Fruit fly (Drosophila melanogaster): Measurements from ENCODE around the gene MSAmiP.

MSAmiP gene

DNA sequence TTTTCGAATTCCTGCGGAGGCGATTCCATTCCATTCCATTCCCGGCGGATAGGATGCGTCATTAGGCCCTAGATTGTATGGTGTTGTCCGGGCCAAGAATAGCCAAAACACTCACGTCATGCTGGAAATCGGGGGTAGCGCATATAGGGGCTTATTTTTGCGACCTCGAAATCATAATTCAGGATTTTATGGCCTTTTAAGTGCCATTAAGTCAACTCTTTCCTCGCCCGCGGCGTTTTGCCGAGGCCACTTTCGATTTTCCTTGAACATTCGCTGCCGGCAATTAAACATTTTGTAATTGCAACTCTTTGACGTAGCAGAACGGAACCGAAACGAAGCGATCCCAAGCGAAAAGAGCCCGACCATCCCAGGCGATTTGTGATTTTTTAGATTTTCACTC, 36.4 kb downstream of the MSAmiP start:
- TF ChIP-seq Hr96 (GFP tag; optimal IDR thresholded peaks at IDR 0.05) (no peak), cnc (optimal IDR thresholded peaks at IDR 0.05) (no peak), ovo (GFP tag; optimal IDR thresholded peaks at IDR 0.05) (no peak), CG7101 (tag; optimal IDR thresholded peaks at IDR 0.05) (no peak), Clk (GFP tag; optimal IDR thresholded peaks at IDR 0.05) (no peak), cic (GFP tag; optimal IDR thresholded peaks at IDR 0.05) (no peak)

dm6 chr3R:16857029-16858027, 38.8 kb downstream of the MSAmiP start:
- TF ChIP-seq CG11617 (GFP tag; optimal IDR thresholded peaks at IDR 0.05) (no peak), CG12768 (GFP tag; optimal IDR thresholded peaks at IDR 0.05) (no peak), bab1 (GFP tag; optimal IDR thresholded peaks at IDR 0.05) (no peak), toe (GFP tag; optimal IDR thresholded peaks at IDR 0.05) (no peak), pad (GFP tag; optimal IDR thresholded peaks at IDR 0.05) (no peak), Clk (GFP tag; optimal IDR thresholded peaks at IDR 0.05) (no peak), CG7101 (tag; optimal IDR thresholded peaks at IDR 0.05) (no peak), CG14711 (tag; optimal IDR thresholded peaks at IDR 0.05) (no peak), CG5204 (GFP tag; optimal IDR thresholded peaks at IDR 0.05) (no peak), Hr96 (GFP tag; optimal IDR thresholded peaks at IDR 0.05) (no peak), CG33017 (tag; optimal IDR thresholded peaks at IDR 0.05) (no peak), kay (GFP tag; ENCODE audit: borderline replicate concordance) (no peak), tj (GFP tag; optimal IDR thresholded peaks at IDR 0.05) (no peak), CG1620 (GFP tag; optimal IDR thresholded peaks at IDR 0.05) (no peak), CG7045 (GFP tag; optimal IDR thresholded peaks at IDR 0.05) (no peak), Mnt (GFP tag; optimal IDR thresholded peaks at IDR 0.05) (no peak), cnc (optimal IDR thresholded peaks at IDR 0.05) (no peak), cic (GFP tag; optimal IDR thresholded peaks at IDR 0.05) (no peak), ovo (GFP tag; optimal IDR thresholded peaks at IDR 0.05) (no peak), Crg-1 (GFP tag; optimal IDR thresholded peaks at IDR 0.05) (no peak)

DNA sequence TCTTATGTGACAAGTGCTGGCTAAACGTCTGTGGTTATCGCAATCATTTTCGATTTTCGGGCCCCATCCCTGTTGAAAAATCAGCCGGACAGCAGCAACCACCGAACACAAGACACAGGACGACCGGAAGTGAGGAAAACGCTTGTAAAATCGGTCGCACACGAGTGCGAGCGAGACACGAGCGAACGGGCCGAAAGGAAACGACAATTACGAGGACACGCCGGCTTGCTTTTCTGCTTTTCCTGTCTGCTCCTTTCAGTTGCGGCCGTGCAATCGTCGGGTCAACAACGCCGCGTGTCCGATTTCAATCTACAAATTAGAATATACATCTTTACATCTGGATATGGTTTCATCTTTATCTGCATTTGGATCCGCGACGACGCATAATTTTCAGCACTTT, 40.2 kb downstream of the MSAmiP start:
- TF ChIP-seq Hr96 (GFP tag; optimal IDR thresholded peaks at IDR 0.05) (no peak), Mnt (GFP tag; optimal IDR thresholded peaks at IDR 0.05) (no peak), cic (GFP tag; optimal IDR thresholded peaks at IDR 0.05) (no peak), CG7101 (tag; optimal IDR thresholded peaks at IDR 0.05) (no peak), toe (GFP tag; optimal IDR thresholded peaks at IDR 0.05) (no peak), bab1 (GFP tag; optimal IDR thresholded peaks at IDR 0.05) (no peak), CG11617 (GFP tag; optimal IDR thresholded peaks at IDR 0.05) (no peak), pad (GFP tag; optimal IDR thresholded peaks at IDR 0.05) (no peak), CG5204 (GFP tag; optimal IDR thresholded peaks at IDR 0.05) (no peak), CG12768 (GFP tag; optimal IDR thresholded peaks at IDR 0.05) (no peak), tj (GFP tag; optimal IDR thresholded peaks at IDR 0.05) (no peak), Crg-1 (GFP tag; optimal IDR thresholded peaks at IDR 0.05) (no peak), Clk (GFP tag; optimal IDR thresholded peaks at IDR 0.05) (no peak), CG1620 (GFP tag; optimal IDR thresholded peaks at IDR 0.05) (no peak), CG7045 (GFP tag; optimal IDR thresholded peaks at IDR 0.05) (no peak), ovo (GFP tag; optimal IDR thresholded peaks at IDR 0.05) (no peak), CG33017 (tag; optimal IDR thresholded peaks at IDR 0.05) (no peak), kay (GFP tag; ENCODE audit: borderline replicate concordance) (no peak), CG14711 (tag; optimal IDR thresholded peaks at IDR 0.05) (no peak)

DNA sequence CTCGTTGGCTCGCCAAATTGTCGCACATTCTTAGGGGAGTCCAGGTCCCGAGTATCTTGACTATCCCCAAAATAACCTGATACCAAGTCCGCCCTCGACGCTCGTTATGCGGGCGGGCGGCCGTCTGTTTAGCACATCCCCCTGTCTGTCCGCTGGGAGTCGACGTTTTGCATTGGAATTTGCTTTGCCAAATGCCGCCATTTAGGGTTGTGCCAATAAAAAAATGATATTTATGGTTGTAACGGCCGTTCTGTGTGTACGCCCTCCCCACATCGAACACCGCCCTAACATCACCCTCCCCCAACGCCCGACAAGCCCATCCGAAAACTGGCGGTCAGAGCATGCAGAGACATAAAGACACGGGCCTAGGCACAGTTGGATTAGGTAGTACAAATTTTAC, 41.6 kb downstream of the MSAmiP start:
- TF ChIP-seq kay (GFP tag; ENCODE audit: borderline replicate concordance) (no peak), CG33017 (tag; optimal IDR thresholded peaks at IDR 0.05) (no peak), CG1620 (GFP tag; optimal IDR thresholded peaks at IDR 0.05) (no peak), toe (GFP tag; optimal IDR thresholded peaks at IDR 0.05) (no peak), CG7045 (GFP tag; optimal IDR thresholded peaks at IDR 0.05) (no peak), CG5204 (GFP tag; optimal IDR thresholded peaks at IDR 0.05) (no peak), CG12768 (GFP tag; optimal IDR thresholded peaks at IDR 0.05) (no peak), Crg-1 (GFP tag; optimal IDR thresholded peaks at IDR 0.05) (no peak), CG11617 (GFP tag; optimal IDR thresholded peaks at IDR 0.05) (no peak)

DNA sequence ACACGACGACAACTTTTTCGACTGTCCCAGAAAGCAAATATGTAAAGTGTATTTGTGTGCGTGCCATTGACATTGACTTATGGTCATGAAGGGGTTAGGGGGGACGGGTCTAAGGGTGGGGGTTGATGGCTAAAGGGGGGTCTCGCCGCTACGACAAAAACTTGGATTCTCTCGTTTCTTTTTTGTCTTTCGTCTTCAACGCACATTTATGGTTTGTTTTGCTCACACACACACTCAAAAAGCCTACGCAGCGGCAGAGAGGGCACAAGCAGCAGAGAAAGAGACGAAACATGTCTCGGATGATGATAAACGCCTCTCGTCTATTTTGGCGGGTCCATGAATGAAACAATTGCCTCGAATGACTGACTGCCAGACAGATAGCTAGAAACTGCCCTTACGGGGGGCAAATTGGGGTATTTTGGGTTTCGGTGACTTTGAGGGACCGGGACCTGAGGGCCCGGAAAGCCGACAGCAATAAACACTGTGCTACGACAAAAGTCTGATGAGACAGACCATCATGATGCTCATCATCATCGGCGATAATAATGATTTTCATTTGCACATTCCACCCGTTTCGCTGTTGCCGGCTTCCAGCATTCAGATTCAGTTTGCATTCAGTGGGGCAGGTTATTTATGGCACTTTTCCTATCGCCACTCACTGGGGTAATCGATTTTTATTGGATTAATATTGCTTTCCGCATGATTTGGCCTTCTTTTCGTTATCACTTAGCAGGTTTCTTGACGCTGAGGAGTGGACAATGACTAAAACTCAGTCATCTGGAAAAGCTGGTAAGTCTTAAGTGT, 45.2 kb downstream of the MSAmiP start:
- TF ChIP-seq CG1620 (GFP tag; optimal IDR thresholded peaks at IDR 0.05) (no peak), CG14711 (tag; optimal IDR thresholded peaks at IDR 0.05) (no peak), CG12768 (GFP tag; optimal IDR thresholded peaks at IDR 0.05) (no peak), CG7101 (tag; optimal IDR thresholded peaks at IDR 0.05) (no peak), Crg-1 (GFP tag; optimal IDR thresholded peaks at IDR 0.05) (no peak), CG5204 (GFP tag; optimal IDR thresholded peaks at IDR 0.05) (no peak), kay (GFP tag; ENCODE audit: borderline replicate concordance) (no peak), bab1 (GFP tag; optimal IDR thresholded peaks at IDR 0.05) (no peak), CG33017 (tag; optimal IDR thresholded peaks at IDR 0.05) (no peak), tj (GFP tag; optimal IDR thresholded peaks at IDR 0.05) (no peak), cic (GFP tag; optimal IDR thresholded peaks at IDR 0.05) (no peak), Mnt (GFP tag; optimal IDR thresholded peaks at IDR 0.05) (no peak), CG11617 (GFP tag; optimal IDR thresholded peaks at IDR 0.05) (no peak), Hr96 (GFP tag; optimal IDR thresholded peaks at IDR 0.05) (no peak), pad (GFP tag; optimal IDR thresholded peaks at IDR 0.05) (no peak), toe (GFP tag; optimal IDR thresholded peaks at IDR 0.05) (no peak), cnc (optimal IDR thresholded peaks at IDR 0.05) (no peak), CG7045 (GFP tag; optimal IDR thresholded peaks at IDR 0.05) (no peak), ovo (GFP tag; optimal IDR thresholded peaks at IDR 0.05) (no peak)

All from whole organism, adult.